Worm (Caenorhabditis elegans) whole organism, L4/young adult: ENCODE results near the gene srsx-35.

Experiments used
- W03F9.2 ChIP-seq: fragments of 150-350 bp; optimal IDR thresholded peaks from 2 replicates; lab custom pipeline; 2014; ENCODE audit warnings: missing biosample characterization, missing genetic modification characterization
- dao-5 ChIP-seq: sonication (generic microtip); optimal IDR thresholded peaks from 2 replicates; lab custom pipeline; 2016; ENCODE audit warnings: missing genotype, missing genetic modification characterization, moderate library complexity, missing compliant biosample characterization
- him-1 ChIP-seq: sonication (generic microtip); optimal IDR thresholded peaks from 2 replicates; lab custom pipeline; 2016; ENCODE audit warnings: missing genotype, missing genetic modification reagents, missing genetic modification characterization, missing compliant biosample characterization

ce11 chrV:20681824-20682223 is 604 bp downstream of the srsx-35 start:
- TF ChIP-seq him-1 (tag; lab: Kevin White, UChicago) (no peak), dao-5 (no peak), W03F9.2 (no peak)
